Comparison of ENCODE assay signal across 1 fruit fly cellular context in the genomic region with DNA sequence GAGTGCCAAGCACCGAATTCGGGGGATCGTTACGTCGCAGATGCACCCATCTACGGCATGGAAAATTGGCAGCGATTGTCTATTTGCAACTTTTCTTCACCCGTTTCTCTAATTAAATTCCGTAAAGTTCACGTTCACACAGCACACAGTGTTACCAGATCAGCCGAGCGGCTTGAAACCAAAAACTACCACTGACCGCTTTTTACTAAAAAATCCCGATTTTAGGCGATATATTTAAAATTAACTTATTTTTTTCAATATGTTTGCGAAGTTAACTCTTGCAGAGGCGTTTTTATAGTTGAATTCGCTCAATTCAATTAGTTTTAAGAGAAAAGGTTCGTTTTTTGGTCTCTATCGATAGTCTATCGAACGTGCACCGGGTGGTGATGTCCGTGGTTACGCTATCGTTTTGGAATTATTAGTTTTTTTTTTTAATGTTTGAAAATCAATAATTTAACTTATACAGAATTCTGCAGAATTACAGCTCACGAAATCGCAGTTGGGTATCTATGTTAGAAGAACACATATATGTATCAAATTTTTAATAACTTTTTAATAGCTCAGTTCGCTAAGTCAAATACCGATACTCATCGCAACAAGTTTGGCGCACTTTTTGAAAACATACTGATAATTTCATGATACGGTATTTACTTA.
TF ChIP-seq lines count a peak whose summit lies in the region.

A gene (minus strand): TSS at position 153 of the 654 bp plus-strand sequence.

TF ChIP-seq in whole organism, embryonic, 481 proteins besides CTCF, POLR2A, EP300 and RAD21 (continued from another document and continues in another):
- TF ChIP-seq Ada2b (GFP tag; IDR thresholded peaks at IDR 0.05; lab: Robert Waterston, UW) (no peak), pita (GFP tag; optimal IDR thresholded peaks at IDR 0.05; lab: Kevin White, UChicago) (no peak), usp (GFP tag; optimal IDR thresholded peaks at IDR 0.05; lab: Kevin White, UChicago) (no peak), CG14710 (tag; optimal IDR thresholded peaks at IDR 0.05; lab: Kevin White, UChicago) (peak; percentile 58), en (GFP tag; optimal IDR thresholded peaks at IDR 0.05; lab: Kevin White, UChicago) (no peak), row (GFP tag; IDR thresholded peaks at IDR 0.05; lab: Robert Waterston, UW) (peak; percentile 41; the same call in 2 of the 3 replicates), Jarid2 (GFP tag; optimal IDR thresholded peaks at IDR 0.05; lab: Kevin White, UChicago) (no peak), Lpt (GFP tag; optimal IDR thresholded peaks at IDR 0.05; lab: Kevin White, UChicago) (no peak), CG34224 (GFP tag; IDR thresholded peaks at IDR 0.05; lab: Robert Waterston, UW; ENCODE audit: partially characterized antibody) (peak; percentile 82), CG6683 (GFP tag; optimal IDR thresholded peaks at IDR 0.05; lab: Kevin White, UChicago) (no peak), dysf (GFP tag; IDR thresholded peaks at IDR 0.05; lab: Robert Waterston, UW) (no peak), HLH3B (GFP tag; IDR thresholded peaks at IDR 0.05; lab: Robert Waterston, UW) (no peak), CG9215 (GFP tag; IDR thresholded peaks at IDR 0.05; lab: Robert Waterston, UW) (no peak), grn (GFP tag; optimal IDR thresholded peaks at IDR 0.05; lab: Kevin White, UChicago) (no peak), gce (GFP tag; IDR thresholded peaks at IDR 0.05; lab: Robert Waterston, UW) (no peak), CG10209 (GFP tag; optimal IDR thresholded peaks at IDR 0.05; lab: Kevin White, UChicago) (no peak), Atf-2 (GFP tag; optimal IDR thresholded peaks at IDR 0.05; lab: Kevin White, UChicago) (no peak), CG13287 (GFP tag; IDR thresholded peaks at IDR 0.05; lab: Robert Waterston, UW; ENCODE audit: partially characterized antibody) (peak; percentile 83), crol (GFP tag; IDR thresholded peaks at IDR 0.05; lab: Robert Waterston, UW) (no peak), shn (GFP tag; optimal IDR thresholded peaks at IDR 0.05; lab: Kevin White, UChicago) (no peak), Lim3 (GFP tag; IDR thresholded peaks at IDR 0.05; lab: Robert Waterston, UW) (no peak), CG9609 (GFP tag; optimal IDR thresholded peaks at IDR 0.05; lab: Kevin White, UChicago) (no peak), Rx (GFP tag; IDR thresholded peaks at IDR 0.05; lab: Robert Waterston, UW) (no peak), CG11085 (GFP tag; IDR thresholded peaks at IDR 0.05; lab: Robert Waterston, UW) (no peak), seq (GFP tag; IDR thresholded peaks at IDR 0.05; lab: Robert Waterston, UW) (no peak), chinmo (GFP tag; IDR thresholded peaks at IDR 0.05; lab: Robert Waterston, UW; ENCODE audit: partially characterized antibody) (0 out of 4 replicates have a peak, but pooled peaks have one; percentile 24), CG12659 (GFP tag; optimal IDR thresholded peaks at IDR 0.05; lab: Kevin White, UChicago) (peak; percentile 12), Dll (GFP tag; IDR thresholded peaks at IDR 0.05; lab: Robert Waterston, UW; ENCODE audit: partially characterized antibody) (peak; percentile 91), org-1 (GFP tag; optimal IDR thresholded peaks at IDR 0.05; lab: Kevin White, UChicago) (no peak), CG10462 (GFP tag; optimal IDR thresholded peaks at IDR 0.05; lab: Kevin White, UChicago) (no peak), tin (GFP tag; optimal IDR thresholded peaks at IDR 0.05; lab: Kevin White, UChicago) (no peak), crc (GFP tag; optimal IDR thresholded peaks at IDR 0.05; lab: Kevin White, UChicago) (no peak), Spps (tag; optimal IDR thresholded peaks at IDR 0.05; lab: Kevin White, UChicago) (no peak), Adf1 (GFP tag; IDR thresholded peaks at IDR 0.05; lab: Robert Waterston, UW) (no peak), CG17361 (GFP tag; IDR thresholded peaks at IDR 0.05; lab: Robert Waterston, UW) (peak; percentile 40; the same call in 1 of the 3 replicates), CG9876 (GFP tag; optimal IDR thresholded peaks at IDR 0.05; lab: Kevin White, UChicago) (no peak), NfI (GFP tag; optimal IDR thresholded peaks at IDR 0.05; lab: Kevin White, UChicago) (no peak), CG14050 (GFP tag; IDR thresholded peaks at IDR 0.05; lab: Robert Waterston, UW) (no peak), Nf-YB (GFP tag; optimal IDR thresholded peaks at IDR 0.05; lab: Kevin White, UChicago) (no peak), CG10321 (GFP tag; IDR thresholded peaks at IDR 0.05; lab: Robert Waterston, UW) (no peak), CG11504 (tag; optimal IDR thresholded peaks at IDR 0.05; lab: Kevin White, UChicago) (no peak), sd (tag; optimal IDR thresholded peaks at IDR 0.05; lab: Kevin White, UChicago) (no peak), zen2 (GFP tag; IDR thresholded peaks at IDR 0.05; lab: Robert Waterston, UW; ENCODE audit: partially characterized antibody) (peak; percentile 74; the same call in 2 of the 3 replicates), Oli (tag; optimal IDR thresholded peaks at IDR 0.05; lab: Kevin White, UChicago) (no peak), knrl (GFP tag; IDR thresholded peaks at IDR 0.05; lab: Robert Waterston, UW; ENCODE audit: partially characterized antibody) (peak; percentile 90), CG9727 (GFP tag; optimal IDR thresholded peaks at IDR 0.05; lab: Kevin White, UChicago) (no peak), Opbp (GFP tag; IDR thresholded peaks at IDR 0.05; lab: Robert Waterston, UW; ENCODE audit: partially characterized antibody) (peak; percentile 53; the same call in 1 of the 3 replicates), CG6791 (GFP tag; IDR thresholded peaks at IDR 0.05; lab: Robert Waterston, UW; ENCODE audit: partially characterized antibody) (peak; percentile 80), CG17802 (tag; optimal IDR thresholded peaks at IDR 0.05; lab: Kevin White, UChicago) (no peak), Scr (GFP tag; IDR thresholded peaks at IDR 0.05; lab: Robert Waterston, UW; ENCODE audit: partially characterized antibody) (peak; percentile 91), Tbp (GFP tag; optimal IDR thresholded peaks at IDR 0.05; lab: Kevin White, UChicago) (no peak), Deaf1 (tag; optimal IDR thresholded peaks at IDR 0.05; lab: Kevin White, UChicago) (no peak), CG2129 (GFP tag; IDR thresholded peaks at IDR 0.05; lab: Robert Waterston, UW; ENCODE audit: partially characterized antibody) (peak; percentile 68), CG18599 (GFP tag; optimal IDR thresholded peaks at IDR 0.05; lab: Kevin White, UChicago) (no peak), CG2678 (tag; optimal IDR thresholded peaks at IDR 0.05; lab: Kevin White, UChicago) (no peak), CG4707 (GFP tag; optimal IDR thresholded peaks at IDR 0.05; lab: Kevin White, UChicago) (no peak), tap (tag; optimal IDR thresholded peaks at IDR 0.05; lab: Kevin White, UChicago) (no peak), pnt (GFP tag; optimal IDR thresholded peaks at IDR 0.05; lab: Kevin White, UChicago) (no peak), CG10979 (tag; optimal IDR thresholded peaks at IDR 0.05; lab: Kevin White, UChicago) (no peak), Nf-YA (GFP tag; IDR thresholded peaks at IDR 0.05; lab: Robert Waterston, UW) (no peak), CG6765 (GFP tag; optimal IDR thresholded peaks at IDR 0.05; lab: Kevin White, UChicago) (no peak), D (optimal IDR thresholded peaks at IDR 0.05; lab: Kevin White, UChicago) (no peak), D (GFP tag; optimal IDR thresholded peaks at IDR 0.05; lab: Kevin White, UChicago) (no peak), dmrt99B (tag; optimal IDR thresholded peaks at IDR 0.05; lab: Kevin White, UChicago) (no peak), eve (GFP tag; optimal IDR thresholded peaks at IDR 0.05; lab: Kevin White, UChicago) (no peak), lola (GFP tag; optimal IDR thresholded peaks at IDR 0.05; lab: Kevin White, UChicago) (no peak), CG11456 (GFP tag; IDR thresholded peaks at IDR 0.05; lab: Robert Waterston, UW) (no peak), CG8944 (GFP tag; optimal IDR thresholded peaks at IDR 0.05; lab: Kevin White, UChicago) (no peak), CG13123 (GFP tag; optimal IDR thresholded peaks at IDR 0.05; lab: Kevin White, UChicago) (no peak), NK7.1 (GFP tag; optimal IDR thresholded peaks at IDR 0.05; lab: Kevin White, UChicago) (no peak), CG10366 (GFP tag; IDR thresholded peaks at IDR 0.05; lab: Robert Waterston, UW) (no peak), CG15269 (tag; optimal IDR thresholded peaks at IDR 0.05; lab: Kevin White, UChicago) (no peak), wek (GFP tag; optimal IDR thresholded peaks at IDR 0.05; lab: Kevin White, UChicago) (no peak), fru (optimal IDR thresholded peaks at IDR 0.05; lab: Kevin White, UChicago) (no peak), tna (GFP tag; IDR thresholded peaks at IDR 0.05; lab: Robert Waterston, UW; ENCODE audit: partially characterized antibody) (peak; percentile 52; the same call in 1 of the 2 replicates), CG12071 (GFP tag; optimal IDR thresholded peaks at IDR 0.05; lab: Kevin White, UChicago) (no peak), zfh2 (GFP tag; optimal IDR thresholded peaks at IDR 0.05; lab: Kevin White, UChicago) (no peak), CG4730 (GFP tag; IDR thresholded peaks at IDR 0.05; lab: Robert Waterston, UW) (no peak), CG10654 (GFP tag; optimal IDR thresholded peaks at IDR 0.05; lab: Kevin White, UChicago) (no peak), Hand (GFP tag; optimal IDR thresholded peaks at IDR 0.05; lab: Kevin White, UChicago) (no peak), crp (GFP tag; optimal IDR thresholded peaks at IDR 0.05; lab: Kevin White, UChicago) (no peak), B-H2 (GFP tag; optimal IDR thresholded peaks at IDR 0.05; lab: Kevin White, UChicago) (no peak), mam (GFP tag; optimal IDR thresholded peaks at IDR 0.05; lab: Kevin White, UChicago) (no peak), sim (GFP tag; IDR thresholded peaks at IDR 0.05; lab: Robert Waterston, UW) (no peak), CG7372 (GFP tag; IDR thresholded peaks at IDR 0.05; lab: Robert Waterston, UW) (no peak), CG1832 (GFP tag; optimal IDR thresholded peaks at IDR 0.05; lab: Kevin White, UChicago) (no peak), zf30C (GFP tag; optimal IDR thresholded peaks at IDR 0.05; lab: Kevin White, UChicago) (no peak), HLH54F (GFP tag; optimal IDR thresholded peaks at IDR 0.05; lab: Kevin White, UChicago) (no peak), CG10543 (GFP tag; optimal IDR thresholded peaks at IDR 0.05; lab: Kevin White, UChicago) (no peak), Elba2 (GFP tag; optimal IDR thresholded peaks at IDR 0.05; lab: Kevin White, UChicago) (no peak), sug (tag; optimal IDR thresholded peaks at IDR 0.05; lab: Kevin White, UChicago) (no peak), CG1647 (GFP tag; optimal IDR thresholded peaks at IDR 0.05; lab: Kevin White, UChicago) (no peak), Side (GFP tag; optimal IDR thresholded peaks at IDR 0.05; lab: Kevin White, UChicago) (no peak), vvl (GFP tag; IDR thresholded peaks at IDR 0.05; lab: Robert Waterston, UW) (no peak), TFAM (GFP tag; optimal IDR thresholded peaks at IDR 0.05; lab: Kevin White, UChicago) (no peak), unc-4 (GFP tag; IDR thresholded peaks at IDR 0.05; lab: Robert Waterston, UW; ENCODE audit: partially characterized antibody) (peak; percentile 81), CG34376 (GFP tag; optimal IDR thresholded peaks at IDR 0.05; lab: Kevin White, UChicago) (no peak), wor (GFP tag; IDR thresholded peaks at IDR 0.05; lab: Robert Waterston, UW) (no peak), HLH4C (GFP tag; IDR thresholded peaks at IDR 0.05; lab: Robert Waterston, UW; ENCODE audit: partially characterized antibody) (peak; percentile 83), Mes4 (GFP tag; optimal IDR thresholded peaks at IDR 0.05; lab: Kevin White, UChicago) (no peak), oc (tag; optimal IDR thresholded peaks at IDR 0.05; lab: Kevin White, UChicago) (no peak), CG14667 (GFP tag; IDR thresholded peaks at IDR 0.05; lab: Robert Waterston, UW) (no peak), CG10959 (GFP tag; IDR thresholded peaks at IDR 0.05; lab: Robert Waterston, UW) (no peak), pzg (GFP tag; optimal IDR thresholded peaks at IDR 0.05; lab: Kevin White, UChicago) (peak; percentile 41), NC2β (GFP tag; optimal IDR thresholded peaks at IDR 0.05; lab: Kevin White, UChicago) (no peak), CG2889 (GFP tag; IDR thresholded peaks at IDR 0.05; lab: Robert Waterston, UW) (no peak), kah (GFP tag; optimal IDR thresholded peaks at IDR 0.05; lab: Kevin White, UChicago) (no peak), dmrt11E (tag; optimal IDR thresholded peaks at IDR 0.05; lab: Kevin White, UChicago) (no peak), CoRest (tag; optimal IDR thresholded peaks at IDR 0.05; lab: Kevin White, UChicago) (peak; percentile 15), mirr (GFP tag; optimal IDR thresholded peaks at IDR 0.05; lab: Kevin White, UChicago) (no peak), chm (GFP tag; IDR thresholded peaks at IDR 0.05; lab: Robert Waterston, UW) (no peak), CG1529 (GFP tag; optimal IDR thresholded peaks at IDR 0.05; lab: Kevin White, UChicago) (no peak), CG13624 (GFP tag; optimal IDR thresholded peaks at IDR 0.05; lab: Kevin White, UChicago) (no peak), fd64A (GFP tag; optimal IDR thresholded peaks at IDR 0.05; lab: Kevin White, UChicago) (no peak), Dfd (GFP tag; optimal IDR thresholded peaks at IDR 0.05; lab: Kevin White, UChicago) (no peak), CG16813 (GFP tag; IDR thresholded peaks at IDR 0.05; lab: Robert Waterston, UW; ENCODE audit: partially characterized antibody) (peak; percentile 89), Hmx (GFP tag; optimal IDR thresholded peaks at IDR 0.05; lab: Kevin White, UChicago) (no peak), corto (GFP tag; optimal IDR thresholded peaks at IDR 0.05; lab: Kevin White, UChicago) (no peak), CG9932 (GFP tag; IDR thresholded peaks at IDR 0.05; lab: Robert Waterston, UW) (no peak), br (optimal IDR thresholded peaks at IDR 0.05; lab: Kevin White, UChicago) (no peak), CHES-1-like (GFP tag; optimal IDR thresholded peaks at IDR 0.05; lab: Kevin White, UChicago) (no peak), CG17912 (GFP tag; optimal IDR thresholded peaks at IDR 0.05; lab: Kevin White, UChicago) (no peak), CG31441 (GFP tag; IDR thresholded peaks at IDR 0.05; lab: Robert Waterston, UW) (no peak; the same call in 1 of the 2 replicates), Dp (GFP tag; optimal IDR thresholded peaks at IDR 0.05; lab: Kevin White, UChicago) (peak; percentile 72), kay (GFP tag; optimal IDR thresholded peaks at IDR 0.05; lab: Kevin White, UChicago) (no peak), CG4424 (GFP tag; optimal IDR thresholded peaks at IDR 0.05; lab: Kevin White, UChicago) (no peak), CG2116 (GFP tag; optimal IDR thresholded peaks at IDR 0.05; lab: Kevin White, UChicago) (peak; percentile 82)
